Worm (Caenorhabditis elegans) whole organism, L4/young adult: ENCODE results near the gene H10E21.1.

Source experiments
- dao-5 ChIP-seq: sonication (generic microtip); optimal IDR thresholded peaks from 2 replicates; lab custom pipeline; 2016; ENCODE audit warnings: missing genotype, missing genetic modification characterization, moderate library complexity, missing compliant biosample characterization
- him-1 ChIP-seq: sonication (generic microtip); optimal IDR thresholded peaks from 2 replicates; lab custom pipeline; 2016; ENCODE audit warnings: missing genotype, missing genetic modification reagents, missing genetic modification characterization, missing compliant biosample characterization

- TF ChIP-seq him-1 (tag; lab: Kevin White, UChicago): no peak
- TF ChIP-seq dao-5: no peak
Measured at ce11 chrIII:61045-61444, 45.5 kb downstream of the H10E21.1 start, which contains the start of gene btb-5.
